Worm (Caenorhabditis elegans) whole organism, L4 larva: ENCODE measurements around the gene twk-22.

Experiments used
- F10B5.3 ChIP-seq: sonication (generic microtip); optimal IDR thresholded peaks from 2 replicates; lab custom pipeline; 2016; ENCODE audit warnings: mild to moderate bottlenecking, missing genetic modification characterization, missing compliant biosample characterization
- F37D6.2 ChIP-seq: sonication (generic microtip); optimal IDR thresholded peaks from 2 replicates; lab custom pipeline; 2016; ENCODE audit warnings: mild to moderate bottlenecking, missing genetic modification characterization, missing compliant biosample characterization
- F44E2.7 ChIP-seq: fragments of 200-800 bp; sonication (Bioruptor generic); IDR thresholded peaks from 2 replicates; pipeline ENCODE4 v2.1.2; 2022; ENCODE audit warnings: missing genetic modification characterization, missing compliant biosample characterization
- T26A8.4 ChIP-seq: fragments of 200-800 bp; sonication (Bioruptor generic); IDR thresholded peaks from 2 replicates; pipeline ENCODE4 v1.3.6; 2022; ENCODE audit warnings: missing genetic modification characterization, missing compliant biosample characterization
- Y105C5A.15 ChIP-seq: fragments of 200-800 bp; sonication (Bioruptor generic); IDR thresholded peaks from 2 replicates; pipeline ENCODE4 v1.3.6; 2022; ENCODE audit warnings: missing genetic modification characterization, missing compliant biosample characterization
- aha-1 ChIP-seq: fragments of 150-350 bp; peaks from one replicate; lab custom pipeline; 2014; ENCODE audit warnings: missing biosample characterization, missing genetic modification characterization
- aly-2 ChIP-seq: sonication (generic microtip); optimal IDR thresholded peaks from 2 replicates; lab custom pipeline; 2018; ENCODE audit warnings: missing biosample characterization, missing genetic modification characterization
- attf-4 ChIP-seq: sonication (generic microtip); optimal IDR thresholded peaks from 3 replicates; lab custom pipeline; 2017; ENCODE audit warnings: missing biosample characterization, missing genetic modification characterization
- ceh-62 ChIP-seq: sonication (generic microtip); optimal IDR thresholded peaks from 2 replicates; lab custom pipeline; 2017; ENCODE audit warnings: missing biosample characterization, missing genetic modification characterization
- ceh-82 ChIP-seq: sonication (generic microtip); optimal IDR thresholded peaks from 2 replicates; lab custom pipeline; 2017; ENCODE audit warnings: missing biosample characterization, missing genetic modification characterization
- ces-1 ChIP-seq: fragments of 150-350 bp; sonication (generic microtip); optimal IDR thresholded peaks from 4 replicates; lab custom pipeline; 2014; ENCODE audit warnings: missing biosample characterization, missing genetic modification reagents, missing genetic modification characterization
- daf-16 ChIP-seq, 3 experiments: sonication (generic microtip); optimal IDR thresholded peaks; 2 replicates each; lab custom pipeline; 2016 to 2017; ENCODE audit warnings: missing genetic modification characterization in 3 of 3, missing genetic modification reagents in 3 of 3, mild to moderate bottlenecking in 2 of 3, missing compliant biosample characterization in 2 of 3, missing biosample characterization in 1 of 3, moderate library complexity in 1 of 3
- daf-8 ChIP-seq: fragments of 200-800 bp; sonication (Bioruptor generic); IDR thresholded peaks from 2 replicates; pipeline ENCODE4 v1.3.6; 2022; ENCODE audit warnings: missing genetic modification characterization, missing compliant biosample characterization
- dmd-6 ChIP-seq: fragments of 200-800 bp; sonication (Bioruptor generic); IDR thresholded peaks from 2 replicates; pipeline ENCODE4 v1.3.6; 2022; ENCODE audit warnings: missing genetic modification reagents, missing genetic modification characterization, missing compliant biosample characterization
- dmd-8 ChIP-seq: fragments of 200-800 bp; sonication (Bioruptor generic); IDR thresholded peaks from 2 replicates; pipeline ENCODE4 v1.3.6; 2022; ENCODE audit warnings: missing genetic modification characterization, missing compliant biosample characterization
- fkh-10 ChIP-seq: fragments of 150-350 bp; optimal IDR thresholded peaks from 2 replicates; lab custom pipeline; 2014; ENCODE audit warnings: missing biosample characterization, missing genetic modification reagents, missing genetic modification characterization
- hlh-30 ChIP-seq: sonication (generic microtip); optimal IDR thresholded peaks from 2 replicates; lab custom pipeline; 2017; ENCODE audit warnings: antibody characterized with exemption, mild to moderate bottlenecking, missing genetic modification characterization, missing compliant biosample characterization; ENCODE audit not compliant: insufficient read depth
- lim-7 ChIP-seq: fragments of 200-800 bp; sonication (Bioruptor generic); IDR thresholded peaks from 2 replicates; pipeline ENCODE4 v1.3.6; 2022; ENCODE audit warnings: missing genetic modification characterization, missing compliant biosample characterization
- lin-13 ChIP-seq: fragments of 150-350 bp; optimal IDR thresholded peaks from 2 replicates; lab custom pipeline; 2014; ENCODE audit warnings: missing biosample characterization, missing genetic modification reagents, missing genetic modification characterization
- lin-29 ChIP-seq: fragments of 200-800 bp; sonication (Bioruptor generic); IDR thresholded peaks from 2 replicates; pipeline ENCODE4 v1.3.6; 2022; ENCODE audit warnings: missing genetic modification reagents, missing genetic modification characterization, missing compliant biosample characterization
- lin-39 ChIP-seq: fragments of 150-350 bp; optimal IDR thresholded peaks from 2 replicates; lab custom pipeline; 2014; ENCODE audit warnings: missing biosample characterization, missing genetic modification reagents, missing genetic modification characterization
- lir-3 ChIP-seq: sonication (generic microtip); optimal IDR thresholded peaks from 2 replicates; lab custom pipeline; 2016; ENCODE audit warnings: mild to moderate bottlenecking, missing genetic modification characterization, missing compliant biosample characterization
- lsy-2 ChIP-seq, 2 experiments: fragments of 150-350 bp in 1 of 2; sonication (generic microtip) in 1 of 2; optimal IDR thresholded peaks; 2 replicates each; lab custom pipeline; 2014 to 2017; ENCODE audit warnings: missing biosample characterization in 2 of 2, missing genetic modification characterization in 2 of 2
- mdl-1 ChIP-seq, 2 experiments: fragments of 150-350 bp in 1 of 2; sonication (generic microtip) in 1 of 2; optimal IDR thresholded peaks; 2 replicates each; lab custom pipeline; 2014 to 2017; ENCODE audit warnings: missing biosample characterization in 2 of 2, missing genetic modification characterization in 2 of 2
- mdt-29 ChIP-seq: fragments of 200-800 bp; sonication (Bioruptor generic); IDR thresholded peaks from 2 replicates; pipeline ENCODE4 v1.3.6; 2022; ENCODE audit warnings: missing genetic modification reagents, missing genetic modification characterization, missing compliant biosample characterization
- mxl-2 ChIP-seq: fragments of 200-800 bp; sonication (Bioruptor generic); conservative IDR thresholded peaks from 2 replicates; pipeline ENCODE4 v1.3.6; 2022; ENCODE audit warnings: missing genetic modification reagents, missing genetic modification characterization, missing compliant biosample characterization
- nhr-10 ChIP-seq: fragments of 150-350 bp; optimal IDR thresholded peaks from 2 replicates; lab custom pipeline; 2014; ENCODE audit warnings: missing biosample characterization, missing genetic modification characterization
- nhr-102 ChIP-seq: sonication (generic microtip); optimal IDR thresholded peaks from 2 replicates; lab custom pipeline; 2016; ENCODE audit warnings: mild to moderate bottlenecking, missing genetic modification characterization, moderate library complexity, missing compliant biosample characterization
- nhr-11 ChIP-seq: fragments of 150-350 bp; optimal IDR thresholded peaks from 2 replicates; lab custom pipeline; 2014; ENCODE audit warnings: missing biosample characterization, missing genetic modification characterization
- nhr-111 ChIP-seq: fragments of 200-800 bp; sonication (Bioruptor generic); optimal IDR thresholded peaks from 2 replicates; lab custom pipeline; 2018; ENCODE audit warnings: mild to moderate bottlenecking, missing genetic modification characterization, missing compliant biosample characterization
- nhr-237 ChIP-seq: sonication (generic microtip); optimal IDR thresholded peaks from 2 replicates; lab custom pipeline; 2017; ENCODE audit warnings: missing biosample characterization, missing genetic modification characterization
- nhr-25 ChIP-seq: sonication (generic microtip); optimal IDR thresholded peaks from 2 replicates; lab custom pipeline; 2017; ENCODE audit warnings: missing genetic modification characterization, mild to moderate bottlenecking, missing compliant biosample characterization, antibody characterized with exemption, moderate library complexity, borderline replicate concordance; ENCODE audit not compliant: insufficient read depth
- nhr-48 ChIP-seq: sonication (generic microtip); optimal IDR thresholded peaks from 2 replicates; lab custom pipeline; 2016; ENCODE audit warnings: mild to moderate bottlenecking, missing genetic modification characterization, missing compliant biosample characterization
- nhr-6 ChIP-seq: fragments of 150-350 bp; optimal IDR thresholded peaks from 2 replicates; lab custom pipeline; 2014; ENCODE audit warnings: missing biosample characterization, missing genetic modification characterization
- nhr-77 ChIP-seq: fragments of 150-350 bp; optimal IDR thresholded peaks from 2 replicates; lab custom pipeline; 2014; ENCODE audit warnings: missing biosample characterization, missing genetic modification characterization
- pha-4 ChIP-seq, 2 experiments: fragments of 150-350 bp in 1 of 2; fragments of 200-800 bp in 1 of 2; sonication (Bioruptor generic) in 1 of 2; IDR thresholded peaks in 1 of 2; optimal IDR thresholded peaks in 1 of 2; 2 replicates each; pipeline versions ENCODE4 v1.3.6 to Lab custom; 2014 to 2022; ENCODE audit warnings: missing genetic modification characterization in 2 of 2, missing genetic modification reagents in 2 of 2, missing biosample characterization in 1 of 2, missing compliant biosample characterization in 1 of 2
- php-3 ChIP-seq: fragments of 200-800 bp; sonication (Bioruptor generic); IDR thresholded peaks from 2 replicates; pipeline ENCODE4 v1.3.6; 2022; ENCODE audit warnings: missing genetic modification reagents, missing genetic modification characterization, missing compliant biosample characterization
- pqm-1 ChIP-seq: sonication (generic microtip); optimal IDR thresholded peaks from 2 replicates; lab custom pipeline; 2017; ENCODE audit warnings: missing biosample characterization, missing genetic modification characterization
- rbr-2 ChIP-seq: sonication (generic microtip); optimal IDR thresholded peaks from 2 replicates; lab custom pipeline; 2016; ENCODE audit warnings: missing genotype, missing genetic modification characterization, missing compliant biosample characterization
- sdz-12 ChIP-seq: fragments of 200-800 bp; sonication (Bioruptor generic); optimal IDR thresholded peaks from 2 replicates; lab custom pipeline; 2018; ENCODE audit warnings: mild to moderate bottlenecking, missing genetic modification characterization, missing compliant biosample characterization
- skn-1 ChIP-seq: fragments of 150-350 bp; optimal IDR thresholded peaks from 2 replicates; lab custom pipeline; 2014; ENCODE audit warnings: missing biosample characterization, missing genetic modification characterization
- snpc-1.2 ChIP-seq: fragments of 200-800 bp; sonication (Bioruptor generic); IDR thresholded peaks from 2 replicates; pipeline ENCODE4 v1.3.6; 2022; ENCODE audit warnings: missing genetic modification reagents, missing genetic modification characterization, missing compliant biosample characterization
- spr-1 ChIP-seq: sonication (generic microtip); optimal IDR thresholded peaks from 2 replicates; lab custom pipeline; 2016; ENCODE audit warnings: mild to moderate bottlenecking, missing genetic modification characterization, missing compliant biosample characterization
- spr-3 ChIP-seq: fragments of 200-800 bp; sonication (Bioruptor generic); optimal IDR thresholded peaks from 2 replicates; lab custom pipeline; 2018; ENCODE audit warnings: mild to moderate bottlenecking, missing genetic modification characterization, missing compliant biosample characterization
- unc-130 ChIP-seq: sonication (generic microtip); optimal IDR thresholded peaks from 2 replicates; lab custom pipeline; 2016; ENCODE audit warnings: missing genetic modification reagents, missing genetic modification characterization, missing compliant biosample characterization
- unc-39 ChIP-seq: sonication (generic microtip); optimal IDR thresholded peaks from 2 replicates; lab custom pipeline; 2017; ENCODE audit warnings: missing biosample characterization, missing genetic modification characterization
- zag-1 ChIP-seq: fragments of 150-350 bp; optimal IDR thresholded peaks from 2 replicates; lab custom pipeline; 2014; ENCODE audit warnings: missing biosample characterization, missing genetic modification characterization
- zip-2 ChIP-seq: fragments of 150-350 bp; optimal IDR thresholded peaks from 2 replicates; lab custom pipeline; 2014; ENCODE audit warnings: missing biosample characterization, missing genetic modification characterization
- ztf-11 ChIP-seq: fragments of 150-350 bp; optimal IDR thresholded peaks from 2 replicates; lab custom pipeline; 2014; ENCODE audit warnings: missing biosample characterization, missing genetic modification characterization
- ztf-7 ChIP-seq: fragments of 150-350 bp; optimal IDR thresholded peaks from 2 replicates; lab custom pipeline; 2014; ENCODE audit warnings: missing biosample characterization, missing genetic modification characterization

twk-22 gene

DNA sequence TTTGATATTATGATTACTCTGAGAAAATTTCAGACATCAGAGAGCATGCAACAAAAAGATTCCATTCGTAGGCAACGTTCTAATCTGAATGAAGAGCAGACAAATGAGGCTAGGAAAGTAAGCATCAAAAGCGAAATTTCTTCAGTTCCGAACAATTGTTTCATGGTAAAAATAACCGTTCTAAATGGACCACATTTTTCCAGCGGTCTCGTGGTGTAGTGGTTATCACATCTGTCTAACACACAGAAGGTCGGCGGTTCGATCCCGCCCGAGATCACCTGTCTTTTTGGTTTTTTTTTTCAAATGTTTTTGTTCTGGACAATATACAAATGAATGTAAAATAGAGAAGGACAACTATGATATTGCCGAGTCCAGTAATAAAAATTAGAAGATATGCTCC is 6.4 kb upstream of the twk-22 start, which contains the start of gene twk-21 (continued):
- TF ChIP-seq nhr-111 (GFP tag; lab: Kevin White, UChicago) (no peak), lin-39 (no peak), ztf-7 (no peak), ztf-11 (tag; lab: Kevin White, UChicago) (no peak), lir-3 (tag; lab: Kevin White, UChicago) (no peak), nhr-237 (no peak), nhr-25 (no peak), ceh-62 (tag; lab: Kevin White, UChicago) (no peak), daf-16 (GFP tag; optimal IDR thresholded peaks at IDR 0.05; lab: Kevin White, UChicago) (no peak), daf-16 (tag; optimal IDR thresholded peaks at IDR 0.05; lab: Kevin White, UChicago) (no peak)

- TF ChIP-seq spr-1 (tag; lab: Kevin White, UChicago) (no peak), unc-39 (no peak), nhr-6 (tag; lab: Kevin White, UChicago) (no peak), nhr-77 (tag; lab: Kevin White, UChicago) (no peak), pqm-1 (tag; lab: Kevin White, UChicago) (no peak), snpc-1.2 (GFP tag; lab: Robert Waterston, UW) (peak; percentile 76), zip-2 (tag; lab: Kevin White, UChicago) (peak; percentile 18), mdl-1 (tag; optimal IDR thresholded peaks at IDR 0.05; lab: Kevin White, UChicago) (no peak), attf-4 (no peak), aly-2 (tag; lab: Kevin White, UChicago) (no peak), lsy-2 (tag; optimal IDR thresholded peaks at IDR 0.05; lab: Kevin White, UChicago) (no peak), mdt-29 (GFP tag; lab: Robert Waterston, UW) (no peak), pha-4 (GFP tag; IDR thresholded peaks at IDR 0.05; lab: Robert Waterston, UW) (peak; percentile 86; the same call in 1 of the 2 replicates), pha-4 (tag; optimal IDR thresholded peaks at IDR 0.05; lab: Kevin White, UChicago) (no peak), F44E2.7 (GFP tag; lab: Robert Waterston, UW) (peak; percentile 57; the same call in 1 of the 2 replicates), nhr-111 (GFP tag; lab: Kevin White, UChicago) (no peak), ces-1 (GFP tag; lab: Kevin White, UChicago) (no peak), skn-1 (tag; lab: Kevin White, UChicago) (no peak), nhr-11 (tag; lab: Kevin White, UChicago) (no peak), Y105C5A.15 (GFP tag; lab: Robert Waterston, UW) (peak; percentile 87; the same call in 1 of the 2 replicates), nhr-10 (no peak), daf-16 (GFP tag; optimal IDR thresholded peaks at IDR 0.05; lab: Kevin White, UChicago) (peak in 1 of 2 experiments; percentile 77), daf-16 (tag; optimal IDR thresholded peaks at IDR 0.05; lab: Kevin White, UChicago) (peak; percentile 59), mxl-2 (GFP tag; lab: Robert Waterston, UW) (no peak), F10B5.3 (tag; lab: Kevin White, UChicago) (no peak), lin-29 (GFP tag; lab: Robert Waterston, UW) (no peak), fkh-10 (GFP tag; lab: Kevin White, UChicago) (no peak), unc-130 (no peak), ceh-62 (tag; lab: Kevin White, UChicago) (no peak), ztf-11 (tag; lab: Kevin White, UChicago) (no peak), daf-8 (GFP tag; lab: Robert Waterston, UW) (no peak), rbr-2 (tag; lab: Kevin White, UChicago) (peak; percentile 2), ceh-82 (tag; lab: Kevin White, UChicago) (no peak), php-3 (GFP tag; lab: Robert Waterston, UW) (peak; percentile 36; the same call in 1 of the 2 replicates), hlh-30 (peak; percentile 60), dmd-6 (peak; percentile 64), aha-1 (no peak), spr-3 (GFP tag; lab: Kevin White, UChicago) (no peak), F37D6.2 (tag; lab: Kevin White, UChicago) (no peak), sdz-12 (GFP tag; lab: Kevin White, UChicago) (no peak), dmd-8 (GFP tag; lab: Robert Waterston, UW) (peak; percentile 82), zag-1 (tag; lab: Kevin White, UChicago) (no peak), T26A8.4 (peak; percentile 60), lim-7 (peak; percentile 82), nhr-48 (tag; lab: Kevin White, UChicago) (peak; percentile 2), lin-13 (GFP tag; lab: Kevin White, UChicago) (peak; percentile 1), nhr-102 (tag; lab: Kevin White, UChicago) (peak; percentile 32)
Observed at ce11 chrX:16300422-16300821, 5.8 kb upstream of the twk-22 start.
